Worm (Caenorhabditis elegans): ENCODE results near the gene R04A9.7.

Gene R04A9.7

DNA sequence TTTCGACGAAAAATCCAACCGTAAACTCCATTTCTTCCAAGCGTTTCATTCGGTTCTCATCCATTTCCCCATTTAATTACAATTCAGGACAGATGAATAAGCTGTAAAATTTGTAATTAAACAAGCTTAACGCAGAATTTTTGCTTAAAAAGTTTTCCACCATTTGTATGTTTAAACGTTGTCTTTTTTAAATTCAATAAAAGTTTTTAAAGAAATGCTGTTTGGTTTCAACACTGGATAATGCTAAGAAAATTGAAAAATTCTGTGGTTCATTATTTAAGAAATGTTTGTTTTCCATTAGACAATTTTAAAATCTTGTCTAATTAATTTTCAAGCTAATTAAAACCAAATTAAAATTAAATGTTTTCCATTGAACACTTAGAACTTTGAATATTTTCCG lies 14.2 kb downstream of the R04A9.7 start, which contains the start of gene R04A9.3:
Gene R04A9.3, minus strand, starts transcription at position 101 of the 400 bp plus-strand sequence.
- no peak for TF ChIP-seq pha-4 (tag; optimal IDR thresholded peaks at IDR 0.05)
- TF ChIP-seq tbx-9 (tag; optimal IDR thresholded peaks at IDR 0.05; ENCODE audit: borderline replicate concordance) = no peak
- TF ChIP-seq F39B2.1 (GFP tag; IDR thresholded peaks at IDR 0.05) = no peak
- no peak for TF ChIP-seq mel-28 (tag; optimal IDR thresholded peaks at IDR 0.05; ENCODE audit: borderline replicate concordance)
- no peak for TF ChIP-seq gei-17 (GFP tag; optimal IDR thresholded peaks at IDR 0.05)
- TF ChIP-seq sptf-2 (GFP tag; optimal IDR thresholded peaks at IDR 0.05) = no peak
- TF ChIP-seq fkh-3 (tag; optimal IDR thresholded peaks at IDR 0.05) = no peak
- TF ChIP-seq T26A5.8 (tag; optimal IDR thresholded peaks at IDR 0.05) = no peak
- TF ChIP-seq nfya-2 (GFP tag; IDR thresholded peaks at IDR 0.05) = no peak
- TF ChIP-seq F23B12.7 (tag; optimal IDR thresholded peaks at IDR 0.05; ENCODE audit: insufficient read depth) = no peak
- TF ChIP-seq F52B5.7 (tag; optimal IDR thresholded peaks at IDR 0.05) = no peak
- no peak for TF ChIP-seq hrde-1 (tag; optimal IDR thresholded peaks at IDR 0.05; ENCODE audit: borderline replicate concordance)
- TF ChIP-seq ztf-6 (GFP tag; IDR thresholded peaks at IDR 0.05) = no peak
- no peak for TF ChIP-seq ztf-25 (GFP tag; IDR thresholded peaks at IDR 0.05)
- no peak for TF ChIP-seq ztf-26 (tag; optimal IDR thresholded peaks at IDR 0.05)
- no peak for TF ChIP-seq ama-1 (optimal IDR thresholded peaks at IDR 0.05)
- no peak for TF ChIP-seq ama-1 (GFP tag; optimal IDR thresholded peaks at IDR 0.05)
- no peak for TF ChIP-seq zim-3 (tag; optimal IDR thresholded peaks at IDR 0.05)
- TF ChIP-seq ztf-22 (GFP tag; optimal IDR thresholded peaks at IDR 0.05) = no peak

ce11 chrX:371761-372285 lies 22.9 kb downstream of the R04A9.7 start, which contains the start of gene nrde-3:
Gene nrde-3, plus strand, starts transcription at chrX:372235.
- TF ChIP-seq him-1 (tag; optimal IDR thresholded peaks at IDR 0.05) (no peak), ztf-26 (tag; optimal IDR thresholded peaks at IDR 0.05) (no peak), ama-1 (optimal IDR thresholded peaks at IDR 0.05) (no peak), ama-1 (GFP tag; optimal IDR thresholded peaks at IDR 0.05) (no peak), ceh-91 (GFP tag; IDR thresholded peaks at IDR 0.05) (no peak), madf-3 (GFP tag; IDR thresholded peaks at IDR 0.05) (no peak), akir-1 (GFP tag; optimal IDR thresholded peaks at IDR 0.05) (no peak), lin-54 (GFP tag; optimal IDR thresholded peaks at IDR 0.05) (no peak)

DNA sequence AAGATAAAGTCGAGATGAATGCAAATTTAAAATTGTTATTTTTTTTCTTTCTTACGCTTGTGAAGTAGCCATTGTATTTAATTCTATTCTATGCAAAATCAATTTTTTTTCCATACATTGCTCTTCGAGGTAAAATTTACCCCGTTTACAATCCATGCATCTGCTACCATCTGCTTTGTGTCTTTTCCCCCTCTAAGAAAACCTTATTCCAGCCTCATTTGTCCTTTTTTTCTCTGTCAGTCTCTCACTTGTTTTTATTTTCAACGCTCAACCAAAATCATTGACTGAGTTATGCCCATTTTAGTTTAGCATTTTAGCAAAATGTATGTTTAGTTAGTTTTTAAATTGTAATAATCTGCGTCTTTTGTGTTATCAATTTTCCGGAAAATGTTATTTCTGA lies 24.8 kb downstream of the R04A9.7 start:
- TF ChIP-seq hmg-1.2 (GFP tag; IDR thresholded peaks at IDR 0.05) = no peak
- TF ChIP-seq lir-1 (GFP tag; conservative IDR thresholded peaks at IDR 0.05) = no peak
- TF ChIP-seq F22D6.2 (tag; optimal IDR thresholded peaks at IDR 0.05) = no peak
- no peak for TF ChIP-seq zfh-2 (GFP tag; conservative IDR thresholded peaks at IDR 0.05)
- no peak for TF ChIP-seq K12H6.12 (tag; optimal IDR thresholded peaks at IDR 0.05)
- TF ChIP-seq snpc-1.1 (tag; optimal IDR thresholded peaks at IDR 0.05; ENCODE audit: insufficient read depth) = no peak
- TF ChIP-seq Y67H2A.10 (GFP tag; conservative IDR thresholded peaks at IDR 0.05) = no peak
- no peak for TF ChIP-seq dpff-1 (tag; optimal IDR thresholded peaks at IDR 0.05)
- TF ChIP-seq ceh-100 (GFP tag; IDR thresholded peaks at IDR 0.05) = no peak
- no peak for TF ChIP-seq nhr-90 (tag; optimal IDR thresholded peaks at IDR 0.05)
- no peak for TF ChIP-seq let-526 (GFP tag; IDR thresholded peaks at IDR 0.05)
- no peak for TF ChIP-seq lin-26 (GFP tag; IDR thresholded peaks at IDR 0.05)
- TF ChIP-seq Y56A3A.18 (GFP tag; IDR thresholded peaks at IDR 0.05) = no peak
- TF ChIP-seq ZK185.1 (tag; optimal IDR thresholded peaks at IDR 0.05; ENCODE audit: poor library complexity, severe bottlenecking) = no peak
- TF ChIP-seq pbrm-1 (GFP tag; IDR thresholded peaks at IDR 0.05) = no peak
- no peak for TF ChIP-seq egl-18 (GFP tag; IDR thresholded peaks at IDR 0.05)
- TF ChIP-seq aptf-3 (GFP tag; IDR thresholded peaks at IDR 0.05) = no peak
